Fruit fly (Drosophila melanogaster) whole organism, embryonic: Measurements from ENCODE around the gene Hmt4-20.

ENCODE experiments used
- Asciz ChIP-seq: fragments of 200-800 bp; sonication (Bioruptor generic); optimal IDR thresholded peaks from 2 replicates; lab custom pipeline; 2017; ENCODE audit warnings: missing biosample characterization, mild to moderate bottlenecking, missing genetic modification characterization, missing genetic modification reagents
- Blimp-1 ChIP-seq: fragments of 200-800 bp; sonication (Bioruptor generic); optimal IDR thresholded peaks from 3 replicates; lab custom pipeline; 2018; ENCODE audit warnings: missing biosample characterization, missing genetic modification characterization, mild to moderate bottlenecking, moderate library complexity, missing genetic modification reagents
- CG10321 ChIP-seq: fragments of 200-800 bp; sonication (Bioruptor generic); IDR thresholded peaks from 2 replicates; pipeline ENCODE4 v1.3.6; 2022; ENCODE audit warnings: missing biosample characterization, missing genetic modification characterization
- CG11247 ChIP-seq: fragments of 200-800 bp; sonication (Bioruptor generic); IDR thresholded peaks from 2 replicates; pipeline ENCODE4 v1.3.6; 2022; ENCODE audit warnings: missing biosample characterization, missing genetic modification characterization
- CG11696 ChIP-seq: fragments of 200-800 bp; sonication (Bioruptor generic); IDR thresholded peaks from 2 replicates; pipeline ENCODE4 v1.3.6; 2022; ENCODE audit warnings: missing biosample characterization, missing genetic modification characterization
- CG12236 ChIP-seq: fragments of 200-800 bp; sonication (Bioruptor generic); optimal IDR thresholded peaks from 2 replicates; lab custom pipeline; 2016; ENCODE audit warnings: missing biosample characterization, missing genetic modification characterization
- CG15601 ChIP-seq: fragments of 200-800 bp; sonication (Bioruptor generic); optimal IDR thresholded peaks from 3 replicates; lab custom pipeline; 2019; ENCODE audit warnings: missing biosample characterization, mild to moderate bottlenecking, missing genetic modification characterization, moderate library complexity
- CG16779 ChIP-seq: fragments of 200-800 bp; sonication (Bioruptor generic); IDR thresholded peaks from 2 replicates; pipeline ENCODE4 v1.3.6; 2022; ENCODE audit warnings: missing biosample characterization, missing genetic modification characterization
- CG2120 ChIP-seq: fragments of 200-800 bp; sonication (Bioruptor generic); optimal IDR thresholded peaks from 3 replicates; lab custom pipeline; 2016; ENCODE audit warnings: missing biosample characterization, missing genetic modification characterization
- CG31224 ChIP-seq: fragments of 200-800 bp; sonication (Bioruptor generic); IDR thresholded peaks from 2 replicates; pipeline ENCODE4 v1.3.6; 2022; ENCODE audit warnings: missing biosample characterization, missing genetic modification characterization
- CG3281 ChIP-seq: fragments of 200-800 bp; sonication (Bioruptor generic); optimal IDR thresholded peaks from 3 replicates; lab custom pipeline; 2017; ENCODE audit warnings: missing biosample characterization, mild to moderate bottlenecking, missing genetic modification characterization
- CG3838 ChIP-seq: fragments of 200-800 bp; sonication (Bioruptor generic); optimal IDR thresholded peaks from 3 replicates; lab custom pipeline; 2016; ENCODE audit warnings: missing biosample characterization, missing genetic modification characterization
- CG42726 ChIP-seq: fragments of 200-800 bp; sonication (Bioruptor generic); IDR thresholded peaks from 2 replicates; pipeline ENCODE4 v1.3.6; 2022; ENCODE audit warnings: missing biosample characterization, missing genetic modification characterization; ENCODE audit not compliant: partially characterized antibody
- CG4730 ChIP-seq: fragments of 200-800 bp; sonication (Bioruptor generic); IDR thresholded peaks from 2 replicates; pipeline ENCODE4 v1.3.6; 2022; ENCODE audit warnings: missing biosample characterization, missing genetic modification characterization
- CG6654 ChIP-seq: fragments of 200-800 bp; sonication (Bioruptor generic); optimal IDR thresholded peaks from 2 replicates; lab custom pipeline; 2017; ENCODE audit warnings: missing biosample characterization, mild to moderate bottlenecking, missing genetic modification characterization
- CG6854 ChIP-seq: fragments of 200-800 bp; sonication (Bioruptor generic); optimal IDR thresholded peaks from 3 replicates; lab custom pipeline; 2017; ENCODE audit warnings: missing biosample characterization, mild to moderate bottlenecking, missing genetic modification characterization
- CG7839 ChIP-seq: fragments of 200-800 bp; sonication (Bioruptor generic); optimal IDR thresholded peaks from 3 replicates; lab custom pipeline; 2018; ENCODE audit warnings: missing biosample characterization, mild to moderate bottlenecking, missing genetic modification characterization, moderate library complexity
- CG8924 ChIP-seq: fragments of 200-800 bp; optimal IDR thresholded peaks from 3 replicates; lab custom pipeline; 2019; ENCODE audit warnings: missing biosample characterization, mild to moderate bottlenecking, missing genetic modification characterization, moderate library complexity
- D19A ChIP-seq: fragments of 200-800 bp; optimal IDR thresholded peaks from 3 replicates; lab custom pipeline; 2019; ENCODE audit warnings: missing biosample characterization, mild to moderate bottlenecking, missing genetic modification characterization, moderate library complexity
- Dfd ChIP-seq, 2 experiments: fragments of >200 bp; optimal IDR thresholded peaks; 2 replicates each; lab custom pipeline; 2017; ENCODE audit warnings: missing biosample characterization in 2 of 2, missing genetic modification characterization in 2 of 2
- Dip2 ChIP-seq: fragments of 200-800 bp; sonication (Bioruptor generic); IDR thresholded peaks from 2 replicates; pipeline ENCODE4 v1.3.6; 2022; ENCODE audit warnings: missing biosample characterization, missing genetic modification characterization
- Doc3 ChIP-seq: fragments of 200-800 bp; sonication (Bioruptor generic); IDR thresholded peaks from 3 replicates; pipeline ENCODE4 v1.3.6; 2022; ENCODE audit warnings: missing biosample characterization, missing genetic modification characterization; ENCODE audit not compliant: partially characterized antibody
- Dp ChIP-seq: fragments of 200-800 bp; sonication (Bioruptor generic); optimal IDR thresholded peaks from 2 replicates; lab custom pipeline; 2018; ENCODE audit warnings: missing biosample characterization, mild to moderate bottlenecking, missing genetic modification characterization, moderate library complexity
- Hmx ChIP-seq: fragments of 200-800 bp; sonication (Bioruptor generic); optimal IDR thresholded peaks from 2 replicates; lab custom pipeline; 2016; ENCODE audit warnings: missing biosample characterization, missing genetic modification characterization
- Meics ChIP-seq: fragments of 200-800 bp; sonication (Bioruptor generic); optimal IDR thresholded peaks from 2 replicates; lab custom pipeline; 2017; ENCODE audit warnings: missing biosample characterization, mild to moderate bottlenecking, missing genetic modification characterization
- Optix ChIP-seq: fragments of 200-800 bp; sonication (Bioruptor generic); IDR thresholded peaks from 3 replicates; pipeline ENCODE4 v1.3.6; 2022; ENCODE audit warnings: missing biosample characterization, missing genetic modification characterization
- Pdp1 ChIP-seq, 2 experiments: fragments of 200-800 bp; sonication (Bioruptor generic); optimal IDR thresholded peaks; 3 replicates each; lab custom pipeline; 2016; ENCODE audit warnings: missing biosample characterization in 2 of 2, missing genetic modification characterization in 2 of 2, mild to moderate bottlenecking in 1 of 2, moderate library complexity in 1 of 2
- Poxn ChIP-seq: fragments of 200-800 bp; sonication (Bioruptor generic); IDR thresholded peaks from 2 replicates; pipeline ENCODE4 v1.3.6; 2022; ENCODE audit warnings: missing biosample characterization, missing genetic modification characterization
- Ptx1 ChIP-seq: fragments of 200-800 bp; sonication (Bioruptor generic); IDR thresholded peaks from 2 replicates; pipeline ENCODE4 v1.3.6; 2022; ENCODE audit warnings: missing biosample characterization, missing genetic modification characterization
- corto ChIP-seq: fragments of 200-800 bp; sonication (Bioruptor generic); optimal IDR thresholded peaks from 2 replicates; lab custom pipeline; 2016; ENCODE audit warnings: missing biosample characterization, mild to moderate bottlenecking, missing genetic modification characterization, moderate library complexity
- danr ChIP-seq: fragments of 200-800 bp; sonication (Bioruptor generic); IDR thresholded peaks from 2 replicates; pipeline ENCODE4 v1.3.6; 2022; ENCODE audit warnings: missing biosample characterization, missing genetic modification characterization
- dmrt99B ChIP-seq: fragments of 200-800 bp; sonication (Bioruptor generic); optimal IDR thresholded peaks from 2 replicates; lab custom pipeline; 2018; ENCODE audit warnings: missing biosample characterization, mild to moderate bottlenecking, missing genetic modification characterization, moderate library complexity
- dysf ChIP-seq: fragments of 200-800 bp; sonication (Bioruptor generic); IDR thresholded peaks from 3 replicates; pipeline ENCODE4 v1.3.6; 2022; ENCODE audit warnings: missing biosample characterization, missing genetic modification characterization
- ems ChIP-seq: fragments of 200-800 bp; sonication (Bioruptor generic); optimal IDR thresholded peaks from 3 replicates; lab custom pipeline; 2016; ENCODE audit warnings: missing biosample characterization, missing genetic modification characterization
- ewg ChIP-seq: fragments of 200-800 bp; sonication (Bioruptor generic); optimal IDR thresholded peaks from 3 replicates; lab custom pipeline; 2017; ENCODE audit warnings: mild to moderate bottlenecking, missing biosample characterization, missing genetic modification reagents, missing genetic modification characterization
- fd102C ChIP-seq: fragments of 200-800 bp; sonication (Bioruptor generic); optimal IDR thresholded peaks from 2 replicates; lab custom pipeline; 2018; ENCODE audit warnings: missing biosample characterization, mild to moderate bottlenecking, missing genetic modification characterization, moderate library complexity
- gsb-n ChIP-seq: fragments of 200-800 bp; sonication (Bioruptor generic); optimal IDR thresholded peaks from 3 replicates; lab custom pipeline; 2018; ENCODE audit warnings: missing biosample characterization, mild to moderate bottlenecking, missing genetic modification characterization
- gt ChIP-seq: fragments of 200-800 bp; sonication (Bioruptor generic); IDR thresholded peaks from 2 replicates; pipeline ENCODE4 v1.3.6; 2022; ENCODE audit warnings: missing biosample characterization, missing genetic modification characterization
- ham ChIP-seq: fragments of 200-800 bp; sonication (Bioruptor generic); IDR thresholded peaks from 2 replicates; pipeline ENCODE4 v1.3.6; 2022; ENCODE audit warnings: missing biosample characterization, missing genetic modification characterization
- jigr1 ChIP-seq: fragments of 200-800 bp; sonication (Bioruptor generic); IDR thresholded peaks from 3 replicates; pipeline ENCODE4 v1.3.6; 2022; ENCODE audit warnings: missing biosample characterization, missing genetic modification characterization
- jumu ChIP-seq: fragments of 200-800 bp; sonication (Bioruptor generic); optimal IDR thresholded peaks from 3 replicates; lab custom pipeline; 2016; ENCODE audit warnings: missing biosample characterization, missing genetic modification characterization
- lilli ChIP-seq: fragments of 200-800 bp; sonication (Bioruptor generic); optimal IDR thresholded peaks from 3 replicates; lab custom pipeline; 2016; ENCODE audit warnings: missing biosample characterization, missing genetic modification characterization
- nerfin-2 ChIP-seq: fragments of 200-800 bp; sonication (Bioruptor generic); IDR thresholded peaks from 2 replicates; pipeline ENCODE4 v1.3.6; 2022; ENCODE audit warnings: missing biosample characterization, missing genetic modification characterization; ENCODE audit not compliant: partially characterized antibody
- org-1 ChIP-seq: fragments of 200-800 bp; sonication (Bioruptor generic); optimal IDR thresholded peaks from 2 replicates; lab custom pipeline; 2017; ENCODE audit warnings: missing biosample characterization, missing genetic modification characterization
- p53 ChIP-seq: fragments of 200-800 bp; sonication (Bioruptor generic); optimal IDR thresholded peaks from 2 replicates; lab custom pipeline; 2016; ENCODE audit warnings: missing biosample characterization, missing genetic modification characterization
- pfk ChIP-seq: fragments of 200-800 bp; sonication (Bioruptor generic); optimal IDR thresholded peaks from 2 replicates; lab custom pipeline; 2018; ENCODE audit warnings: missing biosample characterization, mild to moderate bottlenecking, missing genetic modification characterization, moderate library complexity
- tap ChIP-seq: fragments of 200-800 bp; optimal IDR thresholded peaks from 3 replicates; lab custom pipeline; 2019; ENCODE audit warnings: missing biosample characterization, mild to moderate bottlenecking, missing genetic modification characterization, moderate library complexity
- tgo ChIP-seq: fragments of 200-800 bp; sonication (Bioruptor generic); IDR thresholded peaks from 3 replicates; pipeline ENCODE4 v1.3.6; 2022; ENCODE audit warnings: missing biosample characterization, missing genetic modification characterization
- ttk ChIP-seq: fragments of 200-800 bp; sonication (Bioruptor generic); IDR thresholded peaks from 2 replicates; pipeline ENCODE4 v2.1.2; 2022; ENCODE audit warnings: missing biosample characterization, missing genetic modification characterization
- wor ChIP-seq: fragments of 200-800 bp; sonication (Bioruptor generic); IDR thresholded peaks from 2 replicates; pipeline ENCODE4 v1.3.6; 2022; ENCODE audit warnings: missing biosample characterization, missing genetic modification characterization

The Hmt4-20 gene

dm6 chrX:686437-686972, 30.7 kb upstream of the Hmt4-20 start, which contains the start of gene sdk (continued):
- TF ChIP-seq p53 (GFP tag; lab: Kevin White, UChicago): peak; percentile 81
- peak; percentile 84 for TF ChIP-seq CG12236 (GFP tag; lab: Kevin White, UChicago)
- TF ChIP-seq CG8924 (tag; lab: Kevin White, UChicago): peak; percentile 89
- TF ChIP-seq Dip2 (GFP tag; lab: Robert Waterston, UW): no peak; the same call in 1 of the 2 replicates
- TF ChIP-seq CG3281: peak; percentile 91
- peak; percentile 87 for TF ChIP-seq tgo
- peak; percentile 84 for TF ChIP-seq corto (GFP tag; lab: Kevin White, UChicago)
- peak; percentile 40; the same call in 2 of the 3 replicates for TF ChIP-seq Doc3 (GFP tag; lab: Robert Waterston, UW)
- peak; percentile 96 for TF ChIP-seq lilli (GFP tag; lab: Kevin White, UChicago)
- TF ChIP-seq CG10321: peak; percentile 22; the same call in 1 of the 2 replicates
- TF ChIP-seq gt (GFP tag; lab: Robert Waterston, UW): peak; percentile 58
- TF ChIP-seq Pdp1 (GFP tag; optimal IDR thresholded peaks at IDR 0.05; lab: Kevin White, UChicago): peak; percentile 93 to 94
- peak; percentile 87 for TF ChIP-seq D19A (tag; lab: Kevin White, UChicago)
- peak; percentile 30; the same call in 1 of the 2 replicates for TF ChIP-seq CG11696 (GFP tag; lab: Robert Waterston, UW)
- TF ChIP-seq Meics (GFP tag; lab: Kevin White, UChicago): peak; percentile 93
- peak; percentile 4 for TF ChIP-seq Dp
- TF ChIP-seq fd102C (GFP tag; lab: Kevin White, UChicago): peak; percentile 62
- TF ChIP-seq dysf (GFP tag; lab: Robert Waterston, UW): peak; percentile 92
- TF ChIP-seq org-1 (GFP tag; lab: Kevin White, UChicago): peak; percentile 94
- TF ChIP-seq Optix (GFP tag; lab: Robert Waterston, UW): peak; percentile 92
- peak; percentile 91 for TF ChIP-seq CG7839 (tag; lab: Kevin White, UChicago)
- TF ChIP-seq Ptx1 (GFP tag; lab: Robert Waterston, UW): peak; percentile 90
- TF ChIP-seq jumu: peak; percentile 93
- TF ChIP-seq jigr1 (GFP tag; lab: Robert Waterston, UW): peak; percentile 79; the same call in 2 of the 3 replicates
- peak; percentile 39 for TF ChIP-seq pfk (GFP tag; lab: Kevin White, UChicago)
- TF ChIP-seq Asciz (GFP tag; lab: Kevin White, UChicago): peak; percentile 83
- peak; percentile 86 for TF ChIP-seq wor (GFP tag; lab: Robert Waterston, UW)
- TF ChIP-seq tap (tag; lab: Kevin White, UChicago): peak; percentile 79
- peak; percentile 85 for TF ChIP-seq CG3838 (GFP tag; lab: Kevin White, UChicago)
- TF ChIP-seq nerfin-2 (GFP tag; lab: Robert Waterston, UW): peak; percentile 74
- TF ChIP-seq CG6854 (GFP tag; lab: Kevin White, UChicago): peak; percentile 91
- TF ChIP-seq ham: 0 out of 2 replicates have a peak, but pooled peaks have one; percentile 26
- peak; percentile 73 for TF ChIP-seq CG11247
- peak; percentile 78 for TF ChIP-seq Hmx (GFP tag; lab: Kevin White, UChicago)
- TF ChIP-seq Poxn (GFP tag; lab: Robert Waterston, UW): peak; percentile 46; the same call in 1 of the 2 replicates
- peak; percentile 67 for TF ChIP-seq CG6654 (GFP tag; lab: Kevin White, UChicago)
- TF ChIP-seq ems (GFP tag; lab: Kevin White, UChicago): peak; percentile 89
- TF ChIP-seq Dfd (GFP tag; optimal IDR thresholded peaks at IDR 0.05; lab: Kevin White, UChicago): no peak
- TF ChIP-seq CG16779 (GFP tag; lab: Robert Waterston, UW): no peak
- peak; percentile 91 for TF ChIP-seq CG15601 (tag; lab: Kevin White, UChicago)
- peak; percentile 68 for TF ChIP-seq ttk (GFP tag; lab: Robert Waterston, UW)
- peak; percentile 48; the same call in 1 of the 2 replicates for TF ChIP-seq CG42726 (GFP tag; lab: Robert Waterston, UW)
- peak; percentile 90 for TF ChIP-seq ewg (GFP tag; lab: Kevin White, UChicago)
- TF ChIP-seq CG4730 (GFP tag; lab: Robert Waterston, UW): peak; percentile 70
- peak; percentile 89 for TF ChIP-seq Blimp-1 (GFP tag; lab: Kevin White, UChicago)
- TF ChIP-seq CG31224 (GFP tag; lab: Robert Waterston, UW): peak; percentile 81
- TF ChIP-seq gsb-n: peak; percentile 90
- peak; percentile 93 for TF ChIP-seq dmrt99B (tag; lab: Kevin White, UChicago)
- TF ChIP-seq danr (GFP tag; lab: Robert Waterston, UW): peak; percentile 80
- TF ChIP-seq CG2120: peak; percentile 95
